Worm (Caenorhabditis elegans): ENCODE results near the gene F17H10.4.
A peak's percentile ranks its signal among the peaks of the same experiment; 100 is the strongest.

The F17H10.4 gene

DNA sequence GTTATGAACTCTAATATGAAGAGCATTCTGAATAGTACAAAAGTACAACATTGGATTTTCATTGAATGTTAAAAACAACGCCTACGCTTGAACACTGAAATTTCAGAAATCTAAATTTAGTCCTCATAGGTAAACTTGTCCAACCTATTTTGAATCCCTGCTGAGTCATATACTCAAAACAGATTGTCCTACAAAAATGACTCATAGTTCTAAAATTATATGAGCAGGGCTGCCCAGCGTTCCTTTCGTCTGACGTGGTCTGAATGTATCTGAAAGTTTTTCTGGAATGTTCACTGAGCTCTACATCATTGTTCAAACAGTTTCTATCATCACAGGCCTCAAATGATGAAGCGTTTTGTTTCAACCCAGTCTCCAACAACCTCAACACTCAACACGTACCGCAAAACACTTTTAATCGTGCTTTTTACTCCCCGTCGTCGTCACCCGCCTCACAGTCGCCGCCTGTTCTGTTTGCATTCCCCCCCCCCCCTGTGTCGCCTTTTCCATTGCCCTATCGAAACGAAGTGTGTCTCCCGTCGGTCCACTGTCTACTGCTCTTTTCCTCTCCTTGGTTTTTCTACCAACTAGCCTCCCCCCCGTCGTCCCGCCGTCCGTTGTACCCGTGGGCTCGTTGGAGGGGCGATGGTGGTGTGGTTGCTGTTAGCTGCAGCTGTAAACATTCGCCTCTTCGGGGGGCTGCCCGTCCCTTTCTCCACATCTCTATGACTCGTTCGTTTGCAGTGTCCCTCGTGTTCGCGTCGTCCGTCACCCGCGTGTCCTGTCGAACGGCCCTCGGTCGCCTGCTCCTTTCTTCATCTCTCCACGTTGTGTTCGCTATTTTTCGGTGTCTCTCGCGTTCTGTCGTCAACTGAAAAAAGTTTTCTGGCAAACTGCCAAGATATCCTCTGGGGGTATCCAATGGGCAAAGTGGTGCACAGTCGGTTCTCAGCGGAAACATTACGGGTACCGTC, 17.7 kb upstream of the F17H10.4 start (continued):
- peak; percentile 82 for TF ChIP-seq mep-1 (tag; optimal IDR thresholded peaks at IDR 0.05)
- TF ChIP-seq nhr-111 (GFP tag; optimal IDR thresholded peaks at IDR 0.05): peak; percentile 23
- no peak for TF ChIP-seq ceh-62 (tag; optimal IDR thresholded peaks at IDR 0.05)
- no peak for TF ChIP-seq nhr-25 (tag; optimal IDR thresholded peaks at IDR 0.05; ENCODE audit: borderline replicate concordance, insufficient read depth)
- TF ChIP-seq nhr-6 (tag; optimal IDR thresholded peaks at IDR 0.05): peak; percentile 40
- TF ChIP-seq sdz-12 (GFP tag; optimal IDR thresholded peaks at IDR 0.05): no peak
- peak; percentile 76 for TF ChIP-seq nhr-10 (tag; optimal IDR thresholded peaks at IDR 0.05)
- TF ChIP-seq daf-12 (tag; optimal IDR thresholded peaks at IDR 0.05): no peak
- no peak for TF ChIP-seq spr-3 (GFP tag; optimal IDR thresholded peaks at IDR 0.05)
- TF ChIP-seq nhr-76 (tag; optimal IDR thresholded peaks at IDR 0.05): no peak
- TF ChIP-seq F49E8.2 (tag; optimal IDR thresholded peaks at IDR 0.05; ENCODE audit: borderline replicate concordance): no peak
- TF ChIP-seq nhr-42 (GFP tag; IDR thresholded peaks at IDR 0.05): 0 out of 2 replicates have a peak, but pooled peaks have one; percentile 55
- TF ChIP-seq dmd-8 (GFP tag; IDR thresholded peaks at IDR 0.05): 0 out of 2 replicates have a peak, but pooled peaks have one; percentile 41
- TF ChIP-seq attf-4 (tag; optimal IDR thresholded peaks at IDR 0.05): no peak
- peak; percentile 16; the same call in 1 of the 2 replicates for TF ChIP-seq madf-9 (GFP tag; conservative IDR thresholded peaks at IDR 0.05)
- no peak for TF ChIP-seq spr-1 (tag; optimal IDR thresholded peaks at IDR 0.05)
- TF ChIP-seq fkh-10 (GFP tag; optimal IDR thresholded peaks at IDR 0.05): peak; percentile 47
- TF ChIP-seq jun-1 (tag; optimal IDR thresholded peaks at IDR 0.05): peak; percentile 74
- peak; percentile 23 for TF ChIP-seq zip-2 (tag; optimal IDR thresholded peaks at IDR 0.05)
- peak; percentile 66 for TF ChIP-seq dve-1 (tag; optimal IDR thresholded peaks at IDR 0.05; ENCODE audit: insufficient read depth)
- no peak for TF ChIP-seq tag-97 (GFP tag; IDR thresholded peaks at IDR 0.05)
- TF ChIP-seq ceh-82 (tag; optimal IDR thresholded peaks at IDR 0.05): no peak
- peak; percentile 79; the same call in 1 of the 2 replicates for TF ChIP-seq egl-43 (GFP tag; IDR thresholded peaks at IDR 0.05)
- TF ChIP-seq Y75B8A.6 (GFP tag; IDR thresholded peaks at IDR 0.05): no peak
- peak; percentile 28 for TF ChIP-seq dpl-1 (GFP tag; optimal IDR thresholded peaks at IDR 0.05)
- peak; percentile 15 for TF ChIP-seq fos-1 (tag; optimal IDR thresholded peaks at IDR 0.05)
- TF ChIP-seq gei-8 (GFP tag; optimal IDR thresholded peaks at IDR 0.05): no peak
- peak; percentile 17 for TF ChIP-seq ztf-7 (tag; optimal IDR thresholded peaks at IDR 0.05)
- no peak for TF ChIP-seq lin-39 (tag; optimal IDR thresholded peaks at IDR 0.05)
- TF ChIP-seq ceh-28 (tag; optimal IDR thresholded peaks at IDR 0.05): no peak
- peak; percentile 57 for TF ChIP-seq nhr-102 (tag; optimal IDR thresholded peaks at IDR 0.05)
- TF ChIP-seq dmd-6 (GFP tag; IDR thresholded peaks at IDR 0.05): peak; percentile 65
- no peak for TF ChIP-seq Y5F2A.4 (GFP tag; optimal IDR thresholded peaks at IDR 0.05)
- peak; percentile 51 for TF ChIP-seq nhr-48 (tag; optimal IDR thresholded peaks at IDR 0.05)
- no peak for TF ChIP-seq unc-39 (tag; optimal IDR thresholded peaks at IDR 0.05)
- TF ChIP-seq arid-1 (GFP tag; conservative IDR thresholded peaks at IDR 0.05): 0 out of 2 replicates have a peak, but pooled peaks have one; percentile 29
- TF ChIP-seq ceh-32 (tag; optimal IDR thresholded peaks at IDR 0.05; ENCODE audit: poor library complexity): peak; percentile 3
- TF ChIP-seq daf-16 (GFP tag; optimal IDR thresholded peaks at IDR 0.05): peak; percentile 18 to 67
- TF ChIP-seq daf-16 (tag; optimal IDR thresholded peaks at IDR 0.05): peak; percentile 77
- peak; percentile 91 for TF ChIP-seq mxl-3 (GFP tag; optimal IDR thresholded peaks at IDR 0.05)
- TF ChIP-seq skn-1 (tag; optimal IDR thresholded peaks at IDR 0.05): no peak
- no peak for TF ChIP-seq Y48G9A.11 (GFP tag; IDR thresholded peaks at IDR 0.05)
- TF ChIP-seq pqm-1 (tag; optimal IDR thresholded peaks at IDR 0.05): peak; percentile 33

Data from whole organism, L4 larva.